Fruit fly (Drosophila melanogaster): ENCODE measurements around the gene Tti1.

The Tti1 gene

DNA sequence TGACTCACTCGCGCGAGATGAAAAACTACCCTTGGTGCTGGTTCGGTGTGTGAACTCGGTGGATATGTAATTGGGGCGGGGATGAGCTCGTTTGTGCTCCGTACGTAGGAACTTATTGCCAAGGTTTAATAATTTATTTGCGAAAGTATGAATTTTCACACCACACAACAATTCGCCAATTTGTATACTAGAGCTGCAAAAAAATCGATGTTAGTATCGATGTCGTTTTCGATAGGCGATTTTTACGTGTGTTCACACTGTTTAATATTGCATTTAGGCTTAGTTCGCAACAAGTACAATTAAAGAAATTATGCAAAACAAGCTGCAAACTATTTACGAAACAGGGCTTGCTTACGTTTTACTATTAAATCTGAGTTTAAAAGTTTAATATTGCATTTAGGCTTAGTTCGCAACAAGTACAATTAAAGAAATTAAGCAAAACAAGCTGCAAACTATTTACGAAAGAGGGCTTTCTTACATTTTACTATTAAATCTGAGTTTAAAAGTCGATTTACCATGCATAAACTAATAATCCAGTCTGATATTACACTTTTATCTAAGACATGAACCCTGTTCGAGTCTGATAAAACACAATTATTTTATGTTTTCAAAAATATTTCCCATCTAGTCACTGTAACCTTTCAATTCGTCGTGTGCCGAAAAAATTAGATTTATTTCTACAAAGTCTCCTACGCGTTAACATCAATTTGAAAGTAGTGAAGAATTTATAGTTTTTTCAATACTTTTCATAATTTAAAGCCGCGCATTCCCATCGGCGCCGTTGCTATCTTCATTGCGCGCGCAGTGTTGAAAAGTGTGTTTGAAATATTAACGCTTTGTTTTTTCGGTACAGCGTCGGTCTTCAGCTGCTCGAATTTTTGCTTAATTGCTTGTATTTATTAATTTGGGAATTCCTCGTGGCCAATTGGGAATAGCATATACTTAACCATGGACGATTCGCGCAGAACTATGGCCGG lies 8.8 kb upstream of the Tti1 start, which contains the start of the genes Snap24 and CG8478:
Snap24 (minus strand) TSS at position 196 of the 977 bp plus-strand sequence.
CG8478 (plus strand) TSS at position 696 of the 977 bp plus-strand sequence.
- TF ChIP-seq cic (GFP tag; optimal IDR thresholded peaks at IDR 0.05) (no peak), Mnt (GFP tag; optimal IDR thresholded peaks at IDR 0.05) (peak; percentile 25), ovo (GFP tag; optimal IDR thresholded peaks at IDR 0.05) (no peak), CG33017 (tag; optimal IDR thresholded peaks at IDR 0.05) (no peak), CG11617 (GFP tag; optimal IDR thresholded peaks at IDR 0.05) (peak; percentile 1), CG7101 (tag; optimal IDR thresholded peaks at IDR 0.05) (no peak), Hr96 (GFP tag; optimal IDR thresholded peaks at IDR 0.05) (no peak), CG12768 (GFP tag; optimal IDR thresholded peaks at IDR 0.05) (no peak), toe (GFP tag; optimal IDR thresholded peaks at IDR 0.05) (no peak), Crg-1 (GFP tag; optimal IDR thresholded peaks at IDR 0.05) (no peak), cnc (optimal IDR thresholded peaks at IDR 0.05) (no peak), kay (GFP tag; ENCODE audit: borderline replicate concordance) (no peak), Clk (GFP tag; optimal IDR thresholded peaks at IDR 0.05) (no peak), CG1620 (GFP tag; optimal IDR thresholded peaks at IDR 0.05) (no peak), bab1 (GFP tag; optimal IDR thresholded peaks at IDR 0.05) (peak; percentile 9), CG7045 (GFP tag; optimal IDR thresholded peaks at IDR 0.05) (no peak), pad (GFP tag; optimal IDR thresholded peaks at IDR 0.05) (peak; percentile 51), CG5204 (GFP tag; optimal IDR thresholded peaks at IDR 0.05) (no peak), tj (GFP tag; optimal IDR thresholded peaks at IDR 0.05) (peak; percentile 0), CG14711 (tag; optimal IDR thresholded peaks at IDR 0.05) (no peak)

DNA sequence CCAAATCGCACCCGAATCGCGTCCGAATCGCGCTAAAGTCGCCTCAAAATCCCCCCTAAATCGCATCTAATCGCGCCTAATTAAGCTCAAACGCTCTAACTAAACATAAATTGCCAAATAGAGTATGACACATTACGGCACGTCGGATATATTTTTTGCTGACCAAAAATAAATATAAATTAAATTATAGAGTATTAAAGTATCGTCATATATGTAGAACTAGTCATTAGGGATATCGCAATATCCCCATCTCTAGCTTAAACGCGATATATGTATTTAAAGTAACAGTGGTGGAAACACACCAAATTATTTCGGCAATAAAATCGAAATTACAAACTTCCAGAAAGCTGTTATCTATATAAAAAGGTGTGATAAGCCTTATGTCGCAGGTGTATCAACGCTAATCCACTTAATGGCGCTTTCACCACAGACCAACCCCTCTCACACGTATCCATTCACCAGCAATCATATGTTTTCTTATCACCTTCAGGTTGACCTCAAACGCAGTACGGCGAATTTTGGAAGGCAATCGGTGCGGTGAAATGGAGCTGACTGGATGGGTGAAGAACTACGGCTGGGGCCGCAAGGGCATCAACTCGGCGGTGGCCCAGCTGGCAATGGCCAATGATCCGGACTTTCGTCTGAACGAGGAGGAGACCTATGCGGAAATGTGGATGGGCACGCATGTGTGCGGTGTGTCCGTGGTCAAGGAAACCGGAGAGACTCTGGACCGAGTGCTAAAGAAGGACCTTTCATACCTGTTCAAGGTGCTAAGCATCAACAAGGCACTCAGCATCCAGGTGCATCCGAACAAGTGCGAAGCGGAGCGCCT lies 5.1 kb upstream of the Tti1 start, which contains the start of gene Mpi:
Mpi (plus strand) TSS at position 263 of the 832 bp plus-strand sequence.
- TF ChIP-seq cic (GFP tag; optimal IDR thresholded peaks at IDR 0.05) (peak; percentile 85), tj (GFP tag; optimal IDR thresholded peaks at IDR 0.05) (peak; percentile 38), Mnt (GFP tag; optimal IDR thresholded peaks at IDR 0.05) (peak; percentile 43), CG12768 (GFP tag; optimal IDR thresholded peaks at IDR 0.05) (peak; percentile 44), pad (GFP tag; optimal IDR thresholded peaks at IDR 0.05) (no peak), CG7101 (tag; optimal IDR thresholded peaks at IDR 0.05) (peak; percentile 2), CG33017 (tag; optimal IDR thresholded peaks at IDR 0.05) (peak; percentile 21), cnc (optimal IDR thresholded peaks at IDR 0.05) (no peak), ovo (GFP tag; optimal IDR thresholded peaks at IDR 0.05) (no peak), bab1 (GFP tag; optimal IDR thresholded peaks at IDR 0.05) (peak; percentile 70), CG11617 (GFP tag; optimal IDR thresholded peaks at IDR 0.05) (peak; percentile 50), CG1620 (GFP tag; optimal IDR thresholded peaks at IDR 0.05) (peak; percentile 23)

- no peak for TF ChIP-seq CG1620 (GFP tag; optimal IDR thresholded peaks at IDR 0.05)
- TF ChIP-seq CG7045 (GFP tag; optimal IDR thresholded peaks at IDR 0.05), result no peak
- peak; percentile 21 for TF ChIP-seq bab1 (GFP tag; optimal IDR thresholded peaks at IDR 0.05)
- no peak for TF ChIP-seq CG5204 (GFP tag; optimal IDR thresholded peaks at IDR 0.05)
- peak; percentile 19 for TF ChIP-seq Crg-1 (GFP tag; optimal IDR thresholded peaks at IDR 0.05)
- TF ChIP-seq CG7101 (tag; optimal IDR thresholded peaks at IDR 0.05), result no peak
- no peak for TF ChIP-seq Mnt (GFP tag; optimal IDR thresholded peaks at IDR 0.05)
- TF ChIP-seq CG11617 (GFP tag; optimal IDR thresholded peaks at IDR 0.05), result peak; percentile 4
- peak; percentile 71 for TF ChIP-seq CG14711 (tag; optimal IDR thresholded peaks at IDR 0.05)
- TF ChIP-seq pad (GFP tag; optimal IDR thresholded peaks at IDR 0.05), result no peak
Measured at dm6 chr3R:9756187-9756586, 1.7 kb upstream of the Tti1 start, which contains the start of the genes Alg12 and Rpt3R. Alg12 (plus strand) TSS chr3R:9756491. Rpt3R (minus strand) TSS chr3R:9756510.

DNA sequence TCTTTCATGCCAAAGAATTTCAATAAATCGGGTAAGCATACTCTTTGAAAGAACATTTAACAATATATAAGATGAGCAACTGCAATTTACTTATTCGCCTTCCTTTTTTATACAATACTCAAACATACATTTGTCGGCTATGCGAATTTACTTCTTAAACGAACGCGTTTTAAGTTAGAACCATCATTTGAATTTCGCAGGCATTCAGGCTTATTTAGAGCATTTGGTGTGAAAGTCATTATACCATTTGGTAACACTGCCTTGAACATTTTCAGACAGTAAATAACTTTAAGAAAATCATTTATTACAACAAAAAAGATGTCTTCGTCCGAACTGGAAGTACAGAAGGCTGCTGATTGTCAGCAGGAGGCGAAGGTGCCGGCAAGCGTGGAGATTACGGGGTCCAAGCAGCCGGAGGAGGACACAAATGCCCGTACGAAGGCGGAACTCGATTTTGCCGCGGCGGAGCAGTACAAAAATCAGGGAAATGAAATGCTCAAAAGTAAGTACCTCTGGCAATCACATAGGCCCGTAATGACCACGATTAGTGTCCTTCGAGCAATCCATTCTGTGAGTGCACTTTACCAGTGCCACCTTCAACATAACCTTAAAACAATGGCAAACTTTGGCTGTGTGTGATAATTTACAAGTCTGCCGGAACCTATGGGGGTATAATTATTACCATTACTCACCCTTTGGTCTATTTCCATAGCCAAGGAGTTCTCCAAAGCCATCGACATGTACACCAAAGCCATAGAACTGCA lies 6.4 kb downstream of the Tti1 start:
- TF ChIP-seq CG7045 (GFP tag; optimal IDR thresholded peaks at IDR 0.05) (no peak), CG33017 (tag; optimal IDR thresholded peaks at IDR 0.05) (no peak), Mnt (GFP tag; optimal IDR thresholded peaks at IDR 0.05) (no peak), toe (GFP tag; optimal IDR thresholded peaks at IDR 0.05) (no peak), tj (GFP tag; optimal IDR thresholded peaks at IDR 0.05) (no peak), kay (GFP tag; ENCODE audit: borderline replicate concordance) (no peak), Hr96 (GFP tag; optimal IDR thresholded peaks at IDR 0.05) (no peak), pad (GFP tag; optimal IDR thresholded peaks at IDR 0.05) (no peak), Crg-1 (GFP tag; optimal IDR thresholded peaks at IDR 0.05) (no peak), cnc (optimal IDR thresholded peaks at IDR 0.05) (no peak), CG14711 (tag; optimal IDR thresholded peaks at IDR 0.05) (no peak), CG1620 (GFP tag; optimal IDR thresholded peaks at IDR 0.05) (no peak), bab1 (GFP tag; optimal IDR thresholded peaks at IDR 0.05) (no peak), CG12768 (GFP tag; optimal IDR thresholded peaks at IDR 0.05) (no peak), Clk (GFP tag; optimal IDR thresholded peaks at IDR 0.05) (no peak), CG7101 (tag; optimal IDR thresholded peaks at IDR 0.05) (no peak), ovo (GFP tag; optimal IDR thresholded peaks at IDR 0.05) (no peak), CG5204 (GFP tag; optimal IDR thresholded peaks at IDR 0.05) (no peak), CG11617 (GFP tag; optimal IDR thresholded peaks at IDR 0.05) (no peak), cic (GFP tag; optimal IDR thresholded peaks at IDR 0.05) (no peak)

DNA sequence ATGACTTTTGCATAAGTTTGCCTTT lies 6.8 kb downstream of the Tti1 start, which contains the start of gene PpD3:
PpD3 (plus strand) TSS at position 1 of the 25 bp plus-strand sequence.
- TF ChIP-seq CG7045 (GFP tag; optimal IDR thresholded peaks at IDR 0.05), result no peak
- no peak for TF ChIP-seq Mnt (GFP tag; optimal IDR thresholded peaks at IDR 0.05)
- no peak for TF ChIP-seq CG5204 (GFP tag; optimal IDR thresholded peaks at IDR 0.05)
